Worm (Caenorhabditis elegans) whole organism, L4/young adult: Measurements from ENCODE around the gene Y51H4A.936.
A peak's percentile ranks its signal among the peaks of the same experiment; 100 is the strongest.
"Not testable (repeated sequence)": the region's sequence is repeated elsewhere in the genome, so short reads cannot be mapped to it uniquely, and the experiment has no call there.

Source experiments
- W03F9.2 ChIP-seq: fragments of 150-350 bp; optimal IDR thresholded peaks from 2 replicates; lab custom pipeline; 2014; ENCODE audit warnings: missing biosample characterization, missing genetic modification characterization
- dao-5 ChIP-seq: sonication (generic microtip); optimal IDR thresholded peaks from 2 replicates; lab custom pipeline; 2016; ENCODE audit warnings: missing genotype, missing genetic modification characterization, moderate library complexity, missing compliant biosample characterization
- him-1 ChIP-seq: sonication (generic microtip); optimal IDR thresholded peaks from 2 replicates; lab custom pipeline; 2016; ENCODE audit warnings: missing genotype, missing genetic modification reagents, missing genetic modification characterization, missing compliant biosample characterization

Y51H4A.936 gene

ce11 chrIV:16658731-16659130 lies 29.5 kb downstream of the Y51H4A.936 start:
- no peak for TF ChIP-seq dao-5 (tag; lab: Kevin White, UChicago)
- no peak for TF ChIP-seq him-1 (tag; lab: Kevin White, UChicago)
- no peak for TF ChIP-seq W03F9.2 (tag; lab: Kevin White, UChicago)

ce11 chrIV:16659475-16659874 lies 30.3 kb downstream of the Y51H4A.936 start:
- TF ChIP-seq W03F9.2 (tag; lab: Kevin White, UChicago) (no peak), him-1 (tag; lab: Kevin White, UChicago) (no peak), dao-5 (tag; lab: Kevin White, UChicago) (no peak)

- TF ChIP-seq dao-5 (tag; lab: Kevin White, UChicago) (no peak), W03F9.2 (tag; lab: Kevin White, UChicago) (peak; percentile 3), him-1 (tag; lab: Kevin White, UChicago) (peak; percentile 58)
Observed at ce11 chrIV:16663591-16663990, 34.4 kb downstream of the Y51H4A.936 start.

ce11 chrIV:16664020-16664419 lies 34.8 kb downstream of the Y51H4A.936 start, which contains the start of gene sta-1:
sta-1 (plus strand) TSS chrIV:16664320.
- TF ChIP-seq dao-5, him-1, W03F9.2 (tag; lab: Kevin White, UChicago): not testable (repeated sequence)
